Fruit fly (Drosophila melanogaster): ENCODE data around the gene Cln3.

Gene Cln3

DNA sequence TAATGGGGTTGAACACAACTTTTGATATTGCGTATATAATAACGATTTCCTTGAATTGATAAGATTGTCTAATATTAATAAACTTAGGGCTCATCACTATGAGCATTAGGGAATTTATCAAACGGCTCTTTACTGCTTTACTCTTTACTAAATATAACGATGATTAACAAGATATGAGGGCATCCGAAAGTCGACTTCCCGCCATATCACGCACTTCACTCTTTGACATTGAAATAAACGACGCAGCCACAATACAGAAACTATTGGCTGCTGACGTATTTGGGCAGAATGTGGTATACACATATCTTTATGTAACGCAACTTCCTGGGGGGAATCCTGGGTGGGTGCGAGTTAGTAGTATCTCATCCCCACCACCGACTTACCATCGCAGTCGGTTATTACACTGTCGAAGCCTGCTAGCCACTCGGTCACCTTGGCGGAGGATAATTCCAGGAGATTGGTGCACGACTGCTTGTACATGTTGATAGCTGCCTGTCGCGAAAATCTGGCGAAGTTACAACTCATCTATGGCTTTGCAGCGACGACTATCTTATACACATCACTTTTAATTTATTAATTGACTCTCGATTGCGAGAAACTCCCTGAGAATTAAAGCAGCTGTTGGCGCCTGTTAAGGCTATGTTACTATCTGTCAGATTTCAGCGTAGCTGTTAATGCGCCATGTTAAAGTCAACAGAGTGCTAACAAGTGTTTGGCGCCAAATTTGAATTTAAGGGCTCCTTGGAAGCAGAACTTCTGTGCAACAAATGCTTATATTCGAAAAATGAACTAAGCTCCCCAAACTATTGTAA is 29.2 kb upstream of the Cln3 start, which contains the start of gene CG5567 (continued):
- no peak for TF ChIP-seq CG14050 (GFP tag; IDR thresholded peaks at IDR 0.05)
- peak in 1 of 2 experiments; percentile 10 for TF ChIP-seq Hr51 (GFP tag; optimal IDR thresholded peaks at IDR 0.05)
- TF ChIP-seq CG6254 (GFP tag; optimal IDR thresholded peaks at IDR 0.05) = no peak
- TF ChIP-seq tgo (GFP tag; IDR thresholded peaks at IDR 0.05) = no peak
- TF ChIP-seq wdn (GFP tag; IDR thresholded peaks at IDR 0.05) = no peak
- TF ChIP-seq ftz-f1 (GFP tag; optimal IDR thresholded peaks at IDR 0.05) = peak; percentile 88
- peak; percentile 17; the same call in 1 of the 2 replicates for TF ChIP-seq lmd (GFP tag; IDR thresholded peaks at IDR 0.05)
- no peak for TF ChIP-seq Spps (tag; optimal IDR thresholded peaks at IDR 0.05)
- peak; percentile 30 for TF ChIP-seq Fer3 (tag; optimal IDR thresholded peaks at IDR 0.05)
- TF ChIP-seq CG13775 (GFP tag; optimal IDR thresholded peaks at IDR 0.05) = peak; percentile 22
- TF ChIP-seq CG33557 (GFP tag; optimal IDR thresholded peaks at IDR 0.05) = no peak
- TF ChIP-seq HLH54F (GFP tag; optimal IDR thresholded peaks at IDR 0.05) = peak; percentile 19
- peak; percentile 75 for TF ChIP-seq sd (tag; optimal IDR thresholded peaks at IDR 0.05)
- no peak for TF ChIP-seq lbe (GFP tag; optimal IDR thresholded peaks at IDR 0.05)
- TF ChIP-seq CG15696 (tag; optimal IDR thresholded peaks at IDR 0.05) = no peak
- no peak for TF ChIP-seq so (GFP tag; IDR thresholded peaks at IDR 0.05)
- TF ChIP-seq CG1024 (GFP tag; IDR thresholded peaks at IDR 0.05) = no peak
- no peak for TF ChIP-seq CG6272 (GFP tag; IDR thresholded peaks at IDR 0.05)
- 0 out of 3 replicates have a peak, but pooled peaks have one; percentile 37 for TF ChIP-seq ci (GFP tag; IDR thresholded peaks at IDR 0.05)
- no peak for TF ChIP-seq CG14710 (tag; optimal IDR thresholded peaks at IDR 0.05)
- no peak for TF ChIP-seq cas (GFP tag; IDR thresholded peaks at IDR 0.05)
- TF ChIP-seq CG18599 (GFP tag; optimal IDR thresholded peaks at IDR 0.05) = peak; percentile 47
- TF ChIP-seq CG17568 (GFP tag; optimal IDR thresholded peaks at IDR 0.05) = no peak
- peak; percentile 26; the same call in 1 of the 2 replicates for TF ChIP-seq Xrp1 (GFP tag; IDR thresholded peaks at IDR 0.05)
- peak; percentile 34; the same call in 1 of the 2 replicates for TF ChIP-seq CG32532 (GFP tag; IDR thresholded peaks at IDR 0.05)
- peak; percentile 2 for TF ChIP-seq bcd (GFP tag; optimal IDR thresholded peaks at IDR 0.05)
- TF ChIP-seq crp (GFP tag; optimal IDR thresholded peaks at IDR 0.05) = peak in 1 of 2 experiments; percentile 77
- TF ChIP-seq CG13287 (GFP tag; IDR thresholded peaks at IDR 0.05; ENCODE audit: partially characterized antibody) = peak; percentile 26; the same call in 1 of the 2 replicates
- no peak for TF ChIP-seq CG30403 (GFP tag; optimal IDR thresholded peaks at IDR 0.05)
- TF ChIP-seq ttk (GFP tag; IDR thresholded peaks at IDR 0.05) = no peak
- no peak for TF ChIP-seq cato (GFP tag; optimal IDR thresholded peaks at IDR 0.05; ENCODE audit: borderline replicate concordance)
- TF ChIP-seq Sry-β (GFP tag; optimal IDR thresholded peaks at IDR 0.05) = no peak
- peak; percentile 58 for TF ChIP-seq CG2120 (GFP tag; optimal IDR thresholded peaks at IDR 0.05)
- TF ChIP-seq ATbp (GFP tag; optimal IDR thresholded peaks at IDR 0.05) = no peak
- peak; percentile 18 for TF ChIP-seq stwl (tag; optimal IDR thresholded peaks at IDR 0.05)
- no peak for TF ChIP-seq Tbp (GFP tag; optimal IDR thresholded peaks at IDR 0.05)
- TF ChIP-seq CG4424 (GFP tag; optimal IDR thresholded peaks at IDR 0.05) = no peak
- no peak for TF ChIP-seq D (optimal IDR thresholded peaks at IDR 0.05)
- TF ChIP-seq D (GFP tag; optimal IDR thresholded peaks at IDR 0.05) = no peak
- peak; percentile 42 for TF ChIP-seq CG7839 (tag; optimal IDR thresholded peaks at IDR 0.05)
- TF ChIP-seq pnt (GFP tag; optimal IDR thresholded peaks at IDR 0.05) = no peak
- TF ChIP-seq hb (GFP tag; IDR thresholded peaks at IDR 0.05; ENCODE audit: partially characterized antibody) = no peak
- peak; percentile 88 for TF ChIP-seq E2f2 (GFP tag; IDR thresholded peaks at IDR 0.05)
- peak in 1 of 2 experiments; percentile 23 for TF ChIP-seq bsh (GFP tag; optimal IDR thresholded peaks at IDR 0.05)
- TF ChIP-seq pzg (GFP tag; optimal IDR thresholded peaks at IDR 0.05) = peak; percentile 30
- no peak for TF ChIP-seq CG16863 (GFP tag; optimal IDR thresholded peaks at IDR 0.05)
- no peak for TF ChIP-seq trem (tag; optimal IDR thresholded peaks at IDR 0.05)
- no peak for TF ChIP-seq sisA (GFP tag; IDR thresholded peaks at IDR 0.05)
- TF ChIP-seq ranshi (GFP tag; IDR thresholded peaks at IDR 0.05) = peak; percentile 38; the same call in 1 of the 2 replicates

Measured in whole organism, embryonic.